Worm (Caenorhabditis elegans): Measurements from ENCODE around the gene F28B12.6.

ce11 chrII:5902139-5902538 lies 38.5 kb upstream of the F28B12.6 start:
- TF ChIP-seq alr-1 (tag; optimal IDR thresholded peaks at IDR 0.05; ENCODE audit: borderline replicate concordance) (no peak), hlh-17 (GFP tag; optimal IDR thresholded peaks at IDR 0.05; ENCODE audit: borderline replicate concordance) (no peak), ces-1 (GFP tag; optimal IDR thresholded peaks at IDR 0.05) (no peak)
